Worm (Caenorhabditis elegans): Measurements from ENCODE around the gene C46A5.4.

DNA sequence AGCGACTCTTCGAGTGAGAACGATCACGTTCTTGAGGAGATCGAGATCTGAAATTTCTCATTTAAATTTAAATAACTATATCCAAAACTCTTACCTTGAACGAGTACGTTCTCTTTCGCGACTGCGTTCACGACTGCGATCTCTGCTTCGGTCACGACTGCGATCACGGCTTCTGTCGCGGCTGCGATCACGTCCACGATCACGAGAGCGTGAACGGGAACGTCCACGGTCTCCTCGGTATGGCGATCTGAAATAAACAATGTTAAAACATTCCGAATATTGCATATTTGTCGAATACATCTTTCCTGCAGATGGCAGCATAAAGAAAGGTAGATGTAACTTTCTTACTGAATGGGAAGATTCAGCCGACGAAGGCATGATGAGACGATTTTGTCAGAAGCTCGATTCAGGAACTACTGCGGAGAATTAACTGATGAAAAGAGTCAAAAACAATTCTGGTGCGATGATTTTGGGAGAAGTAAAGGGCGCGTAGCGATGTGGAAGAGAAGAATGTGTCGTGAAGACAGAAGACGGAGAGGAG, 33.1 kb upstream of the C46A5.4 start:
- no peak for TF ChIP-seq cnd-1 (tag; optimal IDR thresholded peaks at IDR 0.05)
- TF ChIP-seq pha-4 (tag; optimal IDR thresholded peaks at IDR 0.05): no peak

Data from whole organism, mixed stage, embryonic.